Fruit fly (Drosophila melanogaster): ENCODE results near the gene twe.

DNA sequence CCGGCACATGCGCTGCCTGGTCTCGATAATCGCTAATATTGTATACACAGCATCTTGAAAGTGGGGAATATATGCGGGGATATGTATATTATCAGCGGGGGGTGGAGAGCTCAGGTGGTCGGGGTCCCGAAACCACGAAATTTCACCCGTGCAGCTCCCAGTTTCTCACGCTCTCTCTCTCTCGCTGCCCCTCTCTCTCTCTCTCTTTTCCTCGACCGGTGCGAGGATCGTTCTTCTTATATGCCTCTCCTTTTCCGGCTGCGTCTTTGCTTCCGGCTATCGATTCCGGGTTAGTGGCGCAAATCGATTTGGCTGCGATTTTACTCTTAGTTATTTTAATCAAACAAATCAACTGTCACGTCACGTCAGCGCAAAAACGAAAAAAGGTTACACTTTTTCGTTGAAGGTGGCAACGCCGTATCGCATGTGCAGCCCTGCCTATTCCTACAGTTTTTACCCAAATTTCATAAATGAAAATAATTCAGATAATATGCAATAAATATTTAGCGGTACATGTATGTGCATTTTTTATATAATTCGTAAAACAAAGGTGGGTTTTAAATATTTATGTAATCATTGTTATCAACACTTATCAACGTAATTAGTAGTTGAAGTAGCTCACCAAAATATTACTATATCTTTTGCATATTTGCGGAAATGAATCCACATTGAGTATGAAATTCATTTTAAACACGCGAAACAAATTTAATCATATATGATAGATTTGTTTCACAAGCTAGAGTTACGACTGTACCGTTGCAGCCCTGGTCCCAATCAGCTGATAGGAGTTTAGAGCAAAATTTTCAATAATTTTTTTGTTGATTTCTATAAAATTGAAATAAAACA, 38.0 kb upstream of the twe start, which contains the start of the genes heix and CG17328:
- TF ChIP-seq Eip93F (GFP tag; optimal IDR thresholded peaks at IDR 0.05) (peak; percentile 47), dsx (GFP tag; optimal IDR thresholded peaks at IDR 0.05; ENCODE audit: poor library complexity, severe bottlenecking) (no peak)

Measured in whole organism, prepupa.